Worm (Caenorhabditis elegans) whole organism, mixed stage, embryonic: ENCODE measurements around the gene sre-13.

ENCODE experiments used
- lsy-2 ChIP-seq: fragments of 150-350 bp; optimal IDR thresholded peaks from 2 replicates; lab custom pipeline; 2014; ENCODE audit warnings: missing biosample characterization, missing genetic modification characterization
- snpc-4 ChIP-seq: fragments of 150-350 bp; optimal IDR thresholded peaks from 2 replicates; lab custom pipeline; 2014; ENCODE audit warnings: missing biosample characterization, missing genetic modification characterization

DNA sequence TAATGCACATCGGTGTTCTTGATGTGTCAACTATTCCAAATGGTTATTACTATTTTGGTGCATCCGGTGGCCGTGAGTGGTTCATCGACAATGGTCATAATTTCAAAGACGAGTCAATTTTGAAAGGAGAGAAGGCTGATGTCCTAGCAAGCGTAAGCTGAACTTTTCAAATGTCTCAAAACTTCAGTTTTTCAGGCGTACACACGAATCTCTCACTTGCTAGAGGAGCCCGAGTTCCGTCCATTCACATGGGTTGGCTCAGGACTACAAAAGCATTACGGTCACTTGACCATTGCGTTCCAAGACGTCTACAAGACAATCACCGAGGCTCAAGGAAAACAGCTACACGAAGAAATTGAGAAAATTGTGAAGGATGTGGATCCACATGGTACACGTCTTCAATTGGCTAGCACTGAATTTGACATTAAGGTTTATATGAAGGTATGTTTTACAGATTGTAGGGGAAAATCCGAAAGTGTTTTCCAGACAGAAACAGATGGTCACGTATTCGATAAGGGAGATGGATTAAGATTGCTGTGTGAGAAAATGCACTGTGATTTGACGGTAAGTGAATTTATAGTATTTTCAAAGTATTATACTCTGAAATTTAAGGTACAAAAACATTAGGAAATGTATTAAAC lies 27.2 kb downstream of the sre-13 start:
- TF ChIP-seq snpc-4 (tag; lab: Kevin White, UChicago) (no peak), lsy-2 (tag; lab: Kevin White, UChicago) (no peak)
